Fruit fly (Drosophila melanogaster): Measurements from ENCODE around the gene Nrx-1.

The Nrx-1 gene

dm6 chr3R:22447195-22447873 lies 21.0 kb upstream of the Nrx-1 start, which contains the start of gene CG34288 (continued):
- TF ChIP-seq mam (GFP tag; optimal IDR thresholded peaks at IDR 0.05) (peak; percentile 34), CoRest (tag; optimal IDR thresholded peaks at IDR 0.05) (no peak), Chrac-16 (GFP tag; optimal IDR thresholded peaks at IDR 0.05) (no peak), CG11247 (GFP tag; IDR thresholded peaks at IDR 0.05) (peak; percentile 50; the same call in 1 of the 2 replicates), Sry-δ (GFP tag; optimal IDR thresholded peaks at IDR 0.05) (no peak), CG42726 (GFP tag; IDR thresholded peaks at IDR 0.05; ENCODE audit: partially characterized antibody) (no peak), CG2889 (GFP tag; IDR thresholded peaks at IDR 0.05) (no peak), Hand (GFP tag; optimal IDR thresholded peaks at IDR 0.05) (no peak), zfh1 (GFP tag; IDR thresholded peaks at IDR 0.05) (peak; percentile 34; the same call in 2 of the 3 replicates), Meics (GFP tag; optimal IDR thresholded peaks at IDR 0.05) (no peak), CG2678 (tag; optimal IDR thresholded peaks at IDR 0.05) (peak; percentile 58), CG9437 (GFP tag; optimal IDR thresholded peaks at IDR 0.05) (no peak), CG5180 (GFP tag; optimal IDR thresholded peaks at IDR 0.05) (no peak), jing (GFP tag; optimal IDR thresholded peaks at IDR 0.05) (no peak), CG31224 (GFP tag; IDR thresholded peaks at IDR 0.05) (no peak), tgo (GFP tag; IDR thresholded peaks at IDR 0.05) (no peak; the same call in 2 of the 3 replicates), MBD-R2 (GFP tag; IDR thresholded peaks at IDR 0.05) (peak; percentile 13; the same call in 1 of the 2 replicates), lola (GFP tag; optimal IDR thresholded peaks at IDR 0.05) (no peak), CG9876 (GFP tag; optimal IDR thresholded peaks at IDR 0.05) (no peak), fd64A (GFP tag; optimal IDR thresholded peaks at IDR 0.05) (no peak), CG2129 (GFP tag; IDR thresholded peaks at IDR 0.05; ENCODE audit: partially characterized antibody) (no peak), CG9797 (GFP tag; optimal IDR thresholded peaks at IDR 0.05) (no peak), ara (GFP tag; IDR thresholded peaks at IDR 0.05) (0 out of 2 replicates have a peak, but pooled peaks have one; percentile 19), CkIIα-i1 (GFP tag; IDR thresholded peaks at IDR 0.05) (peak; percentile 39; the same call in 1 of the 2 replicates), CG18476 (GFP tag; optimal IDR thresholded peaks at IDR 0.05) (no peak), CG11695 (GFP tag; IDR thresholded peaks at IDR 0.05) (no peak), Deaf1 (tag; optimal IDR thresholded peaks at IDR 0.05) (no peak), CG4730 (GFP tag; IDR thresholded peaks at IDR 0.05) (0 out of 2 replicates have a peak, but pooled peaks have one; percentile 22), CG17802 (tag; optimal IDR thresholded peaks at IDR 0.05) (no peak), otp (GFP tag; IDR thresholded peaks at IDR 0.05) (peak; percentile 77), ap (GFP tag; IDR thresholded peaks at IDR 0.05) (0 out of 2 replicates have a peak, but pooled peaks have one; percentile 7), nerfin-2 (GFP tag; IDR thresholded peaks at IDR 0.05; ENCODE audit: partially characterized antibody) (peak; percentile 51; the same call in 1 of the 2 replicates), CG10959 (GFP tag; IDR thresholded peaks at IDR 0.05) (peak; percentile 33; the same call in 1 of the 2 replicates), CG6813 (GFP tag; optimal IDR thresholded peaks at IDR 0.05) (no peak), Kr (GFP tag; optimal IDR thresholded peaks at IDR 0.05) (no peak), CG6683 (GFP tag; optimal IDR thresholded peaks at IDR 0.05) (no peak), Optix (GFP tag; IDR thresholded peaks at IDR 0.05) (0 out of 3 replicates have a peak, but pooled peaks have one; percentile 29), CG8281 (tag; optimal IDR thresholded peaks at IDR 0.05) (no peak), CG6689 (GFP tag; IDR thresholded peaks at IDR 0.05) (no peak), org-1 (GFP tag; optimal IDR thresholded peaks at IDR 0.05) (no peak), CG16813 (GFP tag; IDR thresholded peaks at IDR 0.05; ENCODE audit: partially characterized antibody) (no peak), aop (GFP tag; IDR thresholded peaks at IDR 0.05) (no peak), sob (GFP tag; IDR thresholded peaks at IDR 0.05) (peak; percentile 73), GATAe (GFP tag; conservative IDR thresholded peaks at IDR 0.05) (peak; percentile 95), Hsf (GFP tag; optimal IDR thresholded peaks at IDR 0.05) (no peak), tx (GFP tag; optimal IDR thresholded peaks at IDR 0.05) (peak; percentile 2), chinmo (GFP tag; IDR thresholded peaks at IDR 0.05; ENCODE audit: partially characterized antibody) (no peak), D19B (GFP tag; optimal IDR thresholded peaks at IDR 0.05) (no peak), CG3726 (GFP tag; IDR thresholded peaks at IDR 0.05) (no peak)

Data from whole organism, embryonic.